Fruit fly (Drosophila melanogaster) whole organism, embryonic: Measurements from ENCODE around the gene CG43448.

ENCODE experiments used
- Atf3 ChIP-seq: fragments of 200-800 bp; sonication (Bioruptor generic); optimal IDR thresholded peaks from 3 replicates; lab custom pipeline; 2016; ENCODE audit warnings: missing biosample characterization, missing genetic modification characterization
- Awh ChIP-seq: fragments of 200-800 bp; sonication (Bioruptor generic); IDR thresholded peaks from 2 replicates; pipeline ENCODE4, ENCODE4 v1.3.6; 2022; ENCODE audit warnings: missing biosample characterization, missing genetic modification characterization
- B-H2 ChIP-seq: fragments of 200-800 bp; sonication (Bioruptor generic); optimal IDR thresholded peaks from 2 replicates; lab custom pipeline; 2018; ENCODE audit warnings: missing biosample characterization, mild to moderate bottlenecking, missing genetic modification characterization
- Blimp-1 ChIP-seq: fragments of 200-800 bp; sonication (Bioruptor generic); optimal IDR thresholded peaks from 3 replicates; lab custom pipeline; 2018; ENCODE audit warnings: missing biosample characterization, missing genetic modification characterization, mild to moderate bottlenecking, moderate library complexity, missing genetic modification reagents
- CG10462 ChIP-seq: fragments of 200-800 bp; sonication (Bioruptor generic); optimal IDR thresholded peaks from 2 replicates; lab custom pipeline; 2016; ENCODE audit warnings: missing biosample characterization, missing genetic modification characterization
- CG10543 ChIP-seq: fragments of 200-800 bp; sonication (Bioruptor generic); optimal IDR thresholded peaks from 3 replicates; lab custom pipeline; 2017; ENCODE audit warnings: missing biosample characterization, mild to moderate bottlenecking, missing genetic modification characterization, moderate library complexity
- CG11504 ChIP-seq: fragments of 200-800 bp; sonication (Bioruptor generic); optimal IDR thresholded peaks from 3 replicates; lab custom pipeline; 2019; ENCODE audit warnings: missing biosample characterization, mild to moderate bottlenecking, missing genetic modification characterization, moderate library complexity
- CG13424 ChIP-seq: fragments of 200-800 bp; sonication (Bioruptor generic); optimal IDR thresholded peaks from 2 replicates; lab custom pipeline; 2019; ENCODE audit warnings: missing biosample characterization, mild to moderate bottlenecking, missing genetic modification characterization, moderate library complexity
- CG13624 ChIP-seq: fragments of 200-800 bp; sonication (Bioruptor generic); optimal IDR thresholded peaks from 2 replicates; lab custom pipeline; 2016; ENCODE audit warnings: missing biosample characterization, missing genetic modification characterization
- CG14014 ChIP-seq: fragments of 200-800 bp; sonication (Bioruptor generic); IDR thresholded peaks from 2 replicates; pipeline ENCODE4 v1.3.6; 2022; ENCODE audit warnings: missing biosample characterization, missing genetic modification characterization
- CG14860 ChIP-seq: fragments of 200-800 bp; sonication (Bioruptor generic); IDR thresholded peaks from 3 replicates; pipeline ENCODE4 v1.3.6; 2022; ENCODE audit warnings: missing biosample characterization, missing genetic modification characterization; ENCODE audit not compliant: partially characterized antibody
- CG1792 ChIP-seq: fragments of 200-800 bp; sonication (Bioruptor generic); optimal IDR thresholded peaks from 2 replicates; lab custom pipeline; 2016; ENCODE audit warnings: missing biosample characterization, missing genetic modification characterization
- CG2116 ChIP-seq: fragments of 200-800 bp; sonication (Bioruptor generic); optimal IDR thresholded peaks from 3 replicates; lab custom pipeline; 2018; ENCODE audit warnings: missing biosample characterization, mild to moderate bottlenecking, missing genetic modification characterization
- CG30020 ChIP-seq: fragments of 200-800 bp; optimal IDR thresholded peaks from 2 replicates; lab custom pipeline; 2019; ENCODE audit warnings: missing biosample characterization, mild to moderate bottlenecking, missing genetic modification characterization, moderate library complexity
- CG31441 ChIP-seq: fragments of 200-800 bp; sonication (Bioruptor generic); IDR thresholded peaks from 2 replicates; pipeline ENCODE4 v1.3.6; 2022; ENCODE audit warnings: missing biosample characterization, missing genetic modification characterization
- CG32767 ChIP-seq: fragments of 200-800 bp; sonication (Bioruptor generic); IDR thresholded peaks from 2 replicates; pipeline ENCODE4 v1.3.6; 2022; ENCODE audit warnings: missing biosample characterization, missing genetic modification characterization
- CG32772 ChIP-seq: fragments of 200-800 bp; sonication (Bioruptor generic); IDR thresholded peaks from 2 replicates; pipeline ENCODE4 v1.3.6; 2022; ENCODE audit warnings: missing biosample characterization, missing genetic modification characterization
- CG3281 ChIP-seq: fragments of 200-800 bp; sonication (Bioruptor generic); optimal IDR thresholded peaks from 3 replicates; lab custom pipeline; 2017; ENCODE audit warnings: missing biosample characterization, mild to moderate bottlenecking, missing genetic modification characterization
- CG7963 ChIP-seq: fragments of 200-800 bp; sonication (Bioruptor generic); IDR thresholded peaks from 3 replicates; pipeline ENCODE4 v1.3.6; 2022; ENCODE audit warnings: missing biosample characterization, missing genetic modification characterization; ENCODE audit not compliant: partially characterized antibody
- CG9215 ChIP-seq: fragments of 200-800 bp; sonication (Bioruptor generic); IDR thresholded peaks from 2 replicates; pipeline ENCODE4 v1.3.6; 2022; ENCODE audit warnings: missing biosample characterization, missing genetic modification characterization
- CG9609 ChIP-seq: fragments of 200-800 bp; sonication (Bioruptor generic); optimal IDR thresholded peaks from 3 replicates; lab custom pipeline; 2016; ENCODE audit warnings: missing biosample characterization, missing genetic modification characterization
- CG9817 ChIP-seq: fragments of 200-800 bp; sonication (Bioruptor generic); optimal IDR thresholded peaks from 2 replicates; lab custom pipeline; 2018; ENCODE audit warnings: missing biosample characterization, mild to moderate bottlenecking, missing genetic modification characterization, moderate library complexity
- Dbx ChIP-seq: fragments of 200-800 bp; sonication (Bioruptor generic); IDR thresholded peaks from 3 replicates; pipeline ENCODE4 v1.3.6; 2022; ENCODE audit warnings: missing biosample characterization, missing genetic modification characterization
- Doc2 ChIP-seq: fragments of 200-800 bp; sonication (Bioruptor generic); IDR thresholded peaks from 2 replicates; pipeline ENCODE4 v1.3.6; 2022; ENCODE audit warnings: missing biosample characterization, missing genetic modification characterization
- E2f1 ChIP-seq: fragments of 200-800 bp; sonication (Bioruptor generic); IDR thresholded peaks from 2 replicates; pipeline ENCODE4 v1.3.6; 2022; ENCODE audit warnings: missing biosample characterization, missing genetic modification characterization
- Hr3 ChIP-seq: fragments of 200-800 bp; sonication (Bioruptor generic); optimal IDR thresholded peaks from 3 replicates; lab custom pipeline; 2016; ENCODE audit warnings: missing biosample characterization, missing genetic modification characterization
- Hr78 ChIP-seq, 2 experiments: fragments of 200-800 bp in 1 of 2; fragments of >200 bp in 1 of 2; sonication (Bioruptor generic) in 1 of 2; optimal IDR thresholded peaks; 2 replicates each; lab custom pipeline; 2017 to 2019; ENCODE audit warnings: missing biosample characterization in 2 of 2, missing genetic modification characterization in 2 of 2, mild to moderate bottlenecking in 1 of 2, moderate library complexity in 1 of 2
- Jarid2 ChIP-seq: fragments of 200-800 bp; sonication (Bioruptor generic); optimal IDR thresholded peaks from 3 replicates; lab custom pipeline; 2017; ENCODE audit warnings: mild to moderate bottlenecking, missing biosample characterization, missing genetic modification reagents, missing genetic modification characterization
- Lhr ChIP-seq: fragments of 200-800 bp; sonication (Bioruptor generic); optimal IDR thresholded peaks from 3 replicates; lab custom pipeline; 2017; ENCODE audit warnings: mild to moderate bottlenecking, missing biosample characterization, missing genetic modification reagents, missing genetic modification characterization
- Meics ChIP-seq: fragments of 200-800 bp; sonication (Bioruptor generic); optimal IDR thresholded peaks from 2 replicates; lab custom pipeline; 2017; ENCODE audit warnings: missing biosample characterization, mild to moderate bottlenecking, missing genetic modification characterization
- Scr ChIP-seq: fragments of 200-800 bp; sonication (Bioruptor generic); IDR thresholded peaks from 2 replicates; pipeline ENCODE4 v1.3.6; 2022; ENCODE audit warnings: missing biosample characterization, missing genetic modification characterization; ENCODE audit not compliant: partially characterized antibody
- TFAM ChIP-seq: fragments of 200-800 bp; sonication (Bioruptor generic); optimal IDR thresholded peaks from 2 replicates; lab custom pipeline; 2017; ENCODE audit warnings: missing biosample characterization, missing genetic modification characterization, inconsistent platforms
- az2 ChIP-seq: fragments of 200-800 bp; sonication (Bioruptor generic); optimal IDR thresholded peaks from 3 replicates; lab custom pipeline; 2016; ENCODE audit warnings: missing biosample characterization, missing genetic modification characterization
- bab2 ChIP-seq: fragments of 200-800 bp; sonication (Bioruptor generic); optimal IDR thresholded peaks from 2 replicates; lab custom pipeline; 2016; ENCODE audit warnings: missing biosample characterization, missing genetic modification characterization
- cg ChIP-seq: fragments of 200-800 bp; sonication (Bioruptor generic); optimal IDR thresholded peaks from 3 replicates; lab custom pipeline; 2019; ENCODE audit warnings: missing biosample characterization, mild to moderate bottlenecking, missing genetic modification characterization, moderate library complexity
- danr ChIP-seq: fragments of 200-800 bp; sonication (Bioruptor generic); IDR thresholded peaks from 2 replicates; pipeline ENCODE4 v1.3.6; 2022; ENCODE audit warnings: missing biosample characterization, missing genetic modification characterization
- dati ChIP-seq: fragments of 200-800 bp; sonication (Bioruptor generic); IDR thresholded peaks from 2 replicates; pipeline ENCODE4 v1.3.6; 2022; ENCODE audit warnings: missing biosample characterization, missing genetic modification characterization
- dysf ChIP-seq: fragments of 200-800 bp; sonication (Bioruptor generic); IDR thresholded peaks from 3 replicates; pipeline ENCODE4 v1.3.6; 2022; ENCODE audit warnings: missing biosample characterization, missing genetic modification characterization
- gt ChIP-seq: fragments of 200-800 bp; sonication (Bioruptor generic); IDR thresholded peaks from 2 replicates; pipeline ENCODE4 v1.3.6; 2022; ENCODE audit warnings: missing biosample characterization, missing genetic modification characterization
- jigr1 ChIP-seq: fragments of 200-800 bp; sonication (Bioruptor generic); IDR thresholded peaks from 3 replicates; pipeline ENCODE4 v1.3.6; 2022; ENCODE audit warnings: missing biosample characterization, missing genetic modification characterization
- nom ChIP-seq: fragments of 200-800 bp; sonication (Bioruptor generic); optimal IDR thresholded peaks from 2 replicates; lab custom pipeline; 2017; ENCODE audit warnings: missing biosample characterization, missing genetic modification characterization, mild to moderate bottlenecking, moderate library complexity, missing genetic modification reagents
- odd ChIP-seq: fragments of 200-800 bp; sonication (Bioruptor generic); optimal IDR thresholded peaks from 2 replicates; lab custom pipeline; 2017; ENCODE audit warnings: missing biosample characterization, mild to moderate bottlenecking, missing genetic modification characterization
- onecut ChIP-seq: fragments of 200-800 bp; sonication (Bioruptor generic); IDR thresholded peaks from 2 replicates; pipeline ENCODE4 v1.3.6; 2022; ENCODE audit warnings: missing biosample characterization, missing genetic modification characterization
- phol ChIP-seq: fragments of 200-800 bp; sonication (Bioruptor generic); optimal IDR thresholded peaks from 3 replicates; lab custom pipeline; 2018; ENCODE audit warnings: missing biosample characterization, mild to moderate bottlenecking, missing genetic modification characterization, moderate library complexity
- prd ChIP-seq, 3 experiments: fragments of >200 bp in 2 of 3; fragments of 200-800 bp in 1 of 3; sonication (Bioruptor generic) in 1 of 3; optimal IDR thresholded peaks in 2 of 3; IDR thresholded peaks in 1 of 3; 2 replicates in 2 of 3; 3 replicates in 1 of 3; pipeline versions ENCODE4 v1.3.6 to Lab custom; 2017 to 2022; ENCODE audit warnings: missing biosample characterization in 1 of 3, missing genetic modification characterization in 1 of 3
- ranshi ChIP-seq: fragments of 200-800 bp; sonication (Bioruptor generic); IDR thresholded peaks from 2 replicates; pipeline ENCODE4 v1.3.6; 2022; ENCODE audit warnings: missing biosample characterization, missing genetic modification characterization
- salm ChIP-seq: fragments of 200-800 bp; sonication (Bioruptor generic); optimal IDR thresholded peaks from 2 replicates; lab custom pipeline; 2018; ENCODE audit warnings: missing biosample characterization, mild to moderate bottlenecking, missing genetic modification characterization
- ssp ChIP-seq: fragments of 200-800 bp; sonication (Bioruptor generic); IDR thresholded peaks from 2 replicates; pipeline ENCODE4 v1.3.6; 2022; ENCODE audit warnings: missing biosample characterization, missing genetic modification characterization
- ttk ChIP-seq: fragments of 200-800 bp; sonication (Bioruptor generic); IDR thresholded peaks from 2 replicates; pipeline ENCODE4 v2.1.2; 2022; ENCODE audit warnings: missing biosample characterization, missing genetic modification characterization
- zf30C ChIP-seq: fragments of 200-800 bp; sonication (Bioruptor generic); optimal IDR thresholded peaks from 3 replicates; lab custom pipeline; 2018; ENCODE audit warnings: missing biosample characterization, mild to moderate bottlenecking, missing genetic modification characterization

CG43448 gene

DNA sequence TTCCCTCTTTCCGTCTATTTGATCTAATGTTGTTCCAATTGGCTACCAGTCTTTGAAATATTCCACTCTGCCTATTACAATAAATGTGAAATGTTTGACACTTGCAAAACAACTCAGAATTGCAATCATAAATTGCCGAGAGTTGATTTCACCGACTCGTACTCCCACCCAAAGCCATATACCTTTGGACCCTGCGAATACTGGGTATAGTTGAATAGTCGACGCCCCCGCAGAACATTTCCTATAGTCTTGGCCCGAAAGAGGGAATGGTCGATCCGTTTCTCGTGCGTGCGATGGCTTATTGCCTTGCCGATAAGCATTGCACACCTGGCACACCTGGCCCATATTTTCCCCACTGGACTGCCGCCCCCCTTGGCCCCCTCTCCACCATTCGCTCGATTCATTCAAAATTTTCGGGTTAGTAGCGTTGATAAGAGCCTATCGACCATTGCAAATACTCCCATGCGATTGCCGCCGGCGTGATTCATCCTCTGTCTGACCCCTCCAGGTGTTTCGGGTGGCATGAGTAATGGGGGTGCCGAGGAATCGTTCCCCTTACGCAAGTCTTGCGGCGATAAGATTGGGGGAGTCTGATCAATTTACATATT is 37.3 kb downstream of the CG43448 start (continued):
- TF ChIP-seq Awh (GFP tag; lab: Robert Waterston, UW) (no peak), CG1792 (GFP tag; lab: Kevin White, UChicago) (no peak), CG14860 (GFP tag; lab: Robert Waterston, UW) (no peak), cg (no peak), dysf (GFP tag; lab: Robert Waterston, UW) (peak; percentile 64), ttk (GFP tag; lab: Robert Waterston, UW) (no peak), onecut (GFP tag; lab: Robert Waterston, UW) (no peak), Jarid2 (GFP tag; lab: Kevin White, UChicago) (no peak), nom (GFP tag; lab: Kevin White, UChicago) (no peak), CG32767 (GFP tag; lab: Robert Waterston, UW) (0 out of 2 replicates have a peak, but pooled peaks have one; percentile 27), jigr1 (GFP tag; lab: Robert Waterston, UW) (no peak), TFAM (no peak), Atf3 (GFP tag; lab: Kevin White, UChicago) (no peak), Blimp-1 (peak; percentile 2), CG3281 (peak; percentile 7), Lhr (GFP tag; lab: Kevin White, UChicago) (no peak), B-H2 (GFP tag; lab: Kevin White, UChicago) (no peak), CG32772 (GFP tag; lab: Robert Waterston, UW) (no peak), Hr3 (GFP tag; lab: Kevin White, UChicago) (no peak), Dbx (GFP tag; lab: Robert Waterston, UW) (no peak; the same call in 2 of the 3 replicates), Hr78 (GFP tag; optimal IDR thresholded peaks at IDR 0.05; lab: Kevin White, UChicago) (peak in 1 of 2 experiments; percentile 46), CG9817 (tag; lab: Kevin White, UChicago) (no peak), CG13424 (tag; lab: Kevin White, UChicago) (no peak), CG10543 (GFP tag; lab: Kevin White, UChicago) (peak; percentile 52), Scr (GFP tag; lab: Robert Waterston, UW) (no peak), phol (tag; lab: Kevin White, UChicago) (peak; percentile 11), ranshi (GFP tag; lab: Robert Waterston, UW) (0 out of 2 replicates have a peak, but pooled peaks have one; percentile 20), gt (no peak), CG31441 (GFP tag; lab: Robert Waterston, UW) (no peak), CG14014 (GFP tag; lab: Robert Waterston, UW) (peak; percentile 10; the same call in 1 of the 2 replicates), prd (optimal IDR thresholded peaks at IDR 0.05; lab: Kevin White, UChicago) (no peak), prd (GFP tag; IDR thresholded peaks at IDR 0.05; lab: Robert Waterston, UW) (no peak), Doc2 (GFP tag; lab: Robert Waterston, UW) (no peak), CG11504 (tag; lab: Kevin White, UChicago) (peak; percentile 36), ssp (GFP tag; lab: Robert Waterston, UW) (no peak), CG9609 (GFP tag; lab: Kevin White, UChicago) (no peak), danr (GFP tag; lab: Robert Waterston, UW) (no peak), CG7963 (GFP tag; lab: Robert Waterston, UW) (no peak), CG13624 (peak; percentile 23), odd (no peak), dati (GFP tag; lab: Robert Waterston, UW) (no peak), CG9215 (GFP tag; lab: Robert Waterston, UW) (no peak), zf30C (GFP tag; lab: Kevin White, UChicago) (no peak), salm (tag; lab: Kevin White, UChicago) (no peak), CG2116 (GFP tag; lab: Kevin White, UChicago) (no peak), bab2 (GFP tag; lab: Kevin White, UChicago) (no peak), az2 (GFP tag; lab: Kevin White, UChicago) (no peak), CG10462 (GFP tag; lab: Kevin White, UChicago) (no peak), E2f1 (no peak), Meics (GFP tag; lab: Kevin White, UChicago) (no peak), CG30020 (tag; lab: Kevin White, UChicago) (no peak)
